Worm (Caenorhabditis elegans): Measurements from ENCODE around the gene pha-2.

pha-2 gene

DNA sequence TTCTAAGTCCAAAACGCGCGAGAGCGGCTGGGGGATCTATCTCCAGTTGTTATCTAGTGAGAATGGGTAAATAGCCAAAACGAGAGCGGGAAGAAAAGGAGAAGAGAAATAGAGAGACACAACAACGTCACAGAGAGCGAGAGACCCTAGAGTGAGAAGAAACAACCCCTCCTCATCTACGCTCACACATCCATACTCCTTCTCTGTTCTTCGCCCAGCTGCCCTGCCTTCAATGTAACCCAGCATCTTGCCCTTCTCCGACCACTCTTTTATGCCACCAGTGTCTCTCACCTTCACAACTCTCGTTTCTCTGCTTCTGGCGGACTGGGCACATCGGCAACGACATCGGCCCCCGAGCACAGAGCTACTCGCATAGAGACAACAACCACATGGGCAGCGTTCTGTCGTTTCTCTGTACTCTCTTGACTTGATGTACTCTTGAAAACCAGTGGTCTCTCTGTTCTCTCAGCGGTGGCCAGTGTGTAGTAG is 43.5 kb downstream of the pha-2 start (continued):
- no peak for TF ChIP-seq unc-3 (GFP tag; conservative IDR thresholded peaks at IDR 0.05)
- no peak for TF ChIP-seq unc-3 (tag; optimal IDR thresholded peaks at IDR 0.05)
- TF ChIP-seq C38D4.7 (GFP tag; optimal IDR thresholded peaks at IDR 0.05) = no peak
- TF ChIP-seq Y22D7AL.16 (tag; optimal IDR thresholded peaks at IDR 0.05) = no peak
- TF ChIP-seq elt-4 (tag; optimal IDR thresholded peaks at IDR 0.05) = no peak
- peak; percentile 94 for TF ChIP-seq tbx-2 (tag; optimal IDR thresholded peaks at IDR 0.05)
- TF ChIP-seq sdc-2 (tag; optimal IDR thresholded peaks at IDR 0.05) = peak; percentile 91
- peak; percentile 82 for TF ChIP-seq F13H6.1 (tag; optimal IDR thresholded peaks at IDR 0.05)
- peak; percentile 23 for TF ChIP-seq hlh-15 (tag; optimal IDR thresholded peaks at IDR 0.05)
- TF ChIP-seq che-1 (tag; optimal IDR thresholded peaks at IDR 0.05) = no peak
- no peak for TF ChIP-seq lim-6 (tag; optimal IDR thresholded peaks at IDR 0.05)
- peak; percentile 48 for TF ChIP-seq ztf-16 (tag; optimal IDR thresholded peaks at IDR 0.05)
- no peak for TF ChIP-seq lin-11 (tag; optimal IDR thresholded peaks at IDR 0.05)
- peak; percentile 88 for TF ChIP-seq ceh-31 (tag; optimal IDR thresholded peaks at IDR 0.05)
- TF ChIP-seq hlh-8 (tag; optimal IDR thresholded peaks at IDR 0.05) = peak; percentile 90
- no peak for TF ChIP-seq dmd-4 (tag; optimal IDR thresholded peaks at IDR 0.05; ENCODE audit: borderline replicate concordance)
- peak; percentile 51 for TF ChIP-seq pha-2 (tag; optimal IDR thresholded peaks at IDR 0.05)
- TF ChIP-seq dve-1 (tag; optimal IDR thresholded peaks at IDR 0.05) = no peak
- 0 out of 2 replicates have a peak, but pooled peaks have one; percentile 52 for TF ChIP-seq ceh-45 (GFP tag; IDR thresholded peaks at IDR 0.05)
- TF ChIP-seq ceh-34 (tag; optimal IDR thresholded peaks at IDR 0.05) = peak; percentile 97
- peak; percentile 17 for TF ChIP-seq ceh-19 (GFP tag; optimal IDR thresholded peaks at IDR 0.05)
- no peak for TF ChIP-seq pqm-1 (tag; optimal IDR thresholded peaks at IDR 0.05)
- TF ChIP-seq ceh-9 (tag; optimal IDR thresholded peaks at IDR 0.05) = no peak
- peak; percentile 27 for TF ChIP-seq sox-4 (tag; optimal IDR thresholded peaks at IDR 0.05)
- peak; percentile 7 for TF ChIP-seq hlh-13 (GFP tag; optimal IDR thresholded peaks at IDR 0.05)
- no peak for TF ChIP-seq ceh-24 (tag; optimal IDR thresholded peaks at IDR 0.05)
- peak; percentile 70 for TF ChIP-seq pros-1 (tag; optimal IDR thresholded peaks at IDR 0.05)
- TF ChIP-seq sox-2 (GFP tag; IDR thresholded peaks at IDR 0.05) = no peak
- no peak for TF ChIP-seq zip-5 (tag; optimal IDR thresholded peaks at IDR 0.05)
- peak; percentile 55 for TF ChIP-seq tbx-7 (tag; optimal IDR thresholded peaks at IDR 0.05)
- TF ChIP-seq ceh-6 (GFP tag; optimal IDR thresholded peaks at IDR 0.05) = no peak
- TF ChIP-seq gmeb-2 (tag; optimal IDR thresholded peaks at IDR 0.05) = no peak
- peak; percentile 47 for TF ChIP-seq ceh-2 (tag; optimal IDR thresholded peaks at IDR 0.05)
- TF ChIP-seq pha-4 (tag; optimal IDR thresholded peaks at IDR 0.05) = no peak
- peak; percentile 39 for TF ChIP-seq fkh-6 (tag; optimal IDR thresholded peaks at IDR 0.05)
- peak; percentile 88 for TF ChIP-seq hlh-30 (tag; optimal IDR thresholded peaks at IDR 0.05; ENCODE audit: insufficient read depth)
- peak; percentile 21 for TF ChIP-seq T23F11.4 (GFP tag; optimal IDR thresholded peaks at IDR 0.05)
- peak; percentile 60 for TF ChIP-seq ceh-14 (tag; optimal IDR thresholded peaks at IDR 0.05)
- TF ChIP-seq ref-2 (tag; optimal IDR thresholded peaks at IDR 0.05) = peak; percentile 87
- peak; percentile 56 for TF ChIP-seq C08G9.2 (tag; optimal IDR thresholded peaks at IDR 0.05)
- TF ChIP-seq unc-86 (tag; optimal IDR thresholded peaks at IDR 0.05) = peak; percentile 16
- peak; percentile 65 for TF ChIP-seq ceh-30 (tag; optimal IDR thresholded peaks at IDR 0.05)
- TF ChIP-seq unc-42 (tag; optimal IDR thresholded peaks at IDR 0.05) = peak; percentile 76
- peak; percentile 36 for TF ChIP-seq eyg-1 (tag; optimal IDR thresholded peaks at IDR 0.05)

DNA sequence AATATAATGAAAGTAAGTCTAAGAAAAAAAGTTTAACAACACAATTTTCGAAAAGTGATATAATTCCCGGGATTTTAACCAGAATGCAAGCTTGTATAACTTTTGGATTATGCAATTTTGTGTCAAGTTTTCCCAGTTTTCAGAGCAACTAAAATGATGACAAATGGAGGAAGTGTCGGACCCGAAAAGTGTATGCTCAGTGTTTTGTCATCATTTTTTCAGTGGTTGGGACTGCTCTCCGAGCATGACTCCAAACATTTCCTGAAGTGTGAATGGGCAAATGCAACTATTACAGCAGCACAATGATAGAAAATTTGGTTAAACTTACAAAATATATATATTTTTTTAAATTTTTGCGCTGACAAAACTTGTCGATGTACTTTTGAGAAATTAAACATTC is 45.7 kb downstream of the pha-2 start:
- no peak for TF ChIP-seq K02D7.2 (tag; optimal IDR thresholded peaks at IDR 0.05)
